Fruit fly (Drosophila melanogaster) Kc167 (cell line): ENCODE measurements around the gene CG17560.

Source experiments
- Sin3A ChIP-seq: fragments of >200 bp; optimal IDR thresholded peaks from 2 replicates; lab custom pipeline; 2018; ENCODE audit warnings: missing external identifiers
- h ChIP-seq: fragments of >200 bp; optimal IDR thresholded peaks from 3 replicates; lab custom pipeline; 2018; ENCODE audit warnings: missing external identifiers
- insv ChIP-seq: fragments of >200 bp; optimal IDR thresholded peaks from 3 replicates; lab custom pipeline; 2018; ENCODE audit warnings: missing external identifiers
- psq ChIP-seq: fragments of >200 bp; optimal IDR thresholded peaks from 2 replicates; lab custom pipeline; 2017; ENCODE audit warnings: missing external identifiers

DNA sequence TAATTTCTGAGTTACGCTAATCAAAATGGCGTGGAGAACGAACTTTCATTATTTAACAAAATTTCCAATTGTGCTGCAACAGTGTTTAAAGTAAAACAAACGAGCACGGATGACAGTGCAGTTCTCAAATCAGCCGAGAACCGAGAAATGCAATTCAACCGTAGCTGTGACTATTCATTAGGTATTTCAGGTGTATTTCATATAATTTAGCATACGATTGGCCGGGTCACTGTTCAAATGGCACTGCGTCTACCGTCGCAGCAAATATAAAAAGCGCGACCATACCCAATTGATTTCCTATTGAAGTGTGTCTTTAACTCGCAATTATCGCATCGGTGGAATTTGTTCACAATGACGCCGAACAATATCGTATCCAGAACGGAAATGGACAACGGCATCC is 2.7 kb downstream of the CG17560 start, which contains the start of gene CG14893:
- TF ChIP-seq Sin3A (no peak), psq (lab: Kevin White, UChicago) (no peak), insv (lab: Kevin White, UChicago) (no peak), h (lab: Kevin White, UChicago) (no peak)
